Worm (Caenorhabditis elegans) whole organism, young adult: ENCODE measurements around the gene F55F3.4.
A peak's percentile ranks its signal among the peaks of the same experiment; 100 is the strongest.

Experiments
- D2030.7 ChIP-seq: fragments of 200-800 bp; sonication (Bioruptor generic); IDR thresholded peaks from 2 replicates; pipeline ENCODE4 v1.3.6; 2022; ENCODE audit warnings: missing genetic modification reagents, missing genetic modification characterization, missing compliant biosample characterization
- F37B4.10 ChIP-seq: fragments of 200-800 bp; sonication (Bioruptor generic); IDR thresholded peaks from 2 replicates; pipeline ENCODE4 v1.3.6; 2022; ENCODE audit warnings: missing genetic modification characterization, missing compliant biosample characterization
- F55B11.4 ChIP-seq: sonication (generic microtip); optimal IDR thresholded peaks from 2 replicates; lab custom pipeline; 2016; ENCODE audit warnings: missing compliant biosample characterization, missing genetic modification characterization, borderline replicate concordance; ENCODE audit not compliant: insufficient read depth
- F57C9.4 ChIP-seq: sonication (generic microtip); optimal IDR thresholded peaks from 2 replicates; lab custom pipeline; 2017; ENCODE audit warnings: mild to moderate bottlenecking, missing genetic modification characterization, missing compliant biosample characterization
- K12H6.12 ChIP-seq: fragments of 200-800 bp; sonication (Bioruptor generic); optimal IDR thresholded peaks from 2 replicates; lab custom pipeline; 2018; ENCODE audit warnings: mild to moderate bottlenecking, missing genetic modification characterization, missing compliant biosample characterization
- Y53F4B.3 ChIP-seq: fragments of 200-800 bp; sonication (Bioruptor generic); IDR thresholded peaks from 2 replicates; pipeline ENCODE4 v1.3.6; 2022; ENCODE audit warnings: missing genetic modification reagents, missing genetic modification characterization, missing compliant biosample characterization
- Y53G8AR.9 ChIP-seq: fragments of 200-800 bp; sonication (Bioruptor generic); conservative IDR thresholded peaks from 2 replicates; pipeline ENCODE4 v1.3.6; 2022; ENCODE audit warnings: missing genetic modification reagents, missing genetic modification characterization, missing compliant biosample characterization
- ZK185.1 ChIP-seq: sonication (generic microtip); optimal IDR thresholded peaks from 2 replicates; lab custom pipeline; 2016; ENCODE audit warnings: mild to moderate bottlenecking, missing genetic modification characterization, missing compliant biosample characterization; ENCODE audit not compliant: poor library complexity, severe bottlenecking
- athp-1 ChIP-seq: sonication (generic microtip); optimal IDR thresholded peaks from 2 replicates; lab custom pipeline; 2017; ENCODE audit warnings: mild to moderate bottlenecking, missing genetic modification characterization, missing compliant biosample characterization
- attf-3 ChIP-seq: fragments of 200-800 bp; sonication (Bioruptor generic); conservative IDR thresholded peaks from 2 replicates; pipeline ENCODE4 v1.3.6; 2022; ENCODE audit warnings: missing genetic modification reagents, missing genetic modification characterization, missing compliant biosample characterization
- ccch-3 ChIP-seq: fragments of 200-800 bp; sonication (Bioruptor generic); optimal IDR thresholded peaks from 2 replicates; lab custom pipeline; 2018; ENCODE audit warnings: mild to moderate bottlenecking, missing genetic modification characterization, missing compliant biosample characterization
- cebp-1 ChIP-seq, 2 experiments: fragments of 200-800 bp in 1 of 2; sonication (Bioruptor generic) in 1 of 2; sonication (generic microtip) in 1 of 2; IDR thresholded peaks in 1 of 2; optimal IDR thresholded peaks in 1 of 2; 2 replicates each; pipeline versions ENCODE4 v1.3.6 to Lab custom; 2017 to 2022; ENCODE audit warnings: missing compliant biosample characterization in 2 of 2, missing genetic modification characterization in 2 of 2, mild to moderate bottlenecking in 1 of 2, missing genetic modification reagents in 1 of 2, moderate library complexity in 1 of 2
- cebp-2 ChIP-seq: fragments of 200-800 bp; sonication (Bioruptor generic); IDR thresholded peaks from 2 replicates; pipeline ENCODE4 v1.3.6; 2022; ENCODE audit warnings: missing genetic modification characterization, missing compliant biosample characterization
- chd-7 ChIP-seq: sonication (generic microtip); optimal IDR thresholded peaks from 2 replicates; lab custom pipeline; 2016; ENCODE audit warnings: mild to moderate bottlenecking, missing genetic modification characterization, moderate library complexity, missing compliant biosample characterization
- dpl-1 ChIP-seq: fragments of 150-350 bp; optimal IDR thresholded peaks from 2 replicates; lab custom pipeline; 2014; ENCODE audit warnings: missing biosample characterization, missing genetic modification reagents, missing genetic modification characterization
- hlh-26 ChIP-seq: fragments of 200-800 bp; sonication (Bioruptor generic); conservative IDR thresholded peaks from 2 replicates; pipeline ENCODE4 v1.3.6; 2022; ENCODE audit warnings: missing genetic modification reagents, missing genetic modification characterization, missing compliant biosample characterization
- let-607 ChIP-seq, 2 experiments: fragments of 200-800 bp in 1 of 2; sonication (Bioruptor generic) in 1 of 2; sonication (generic microtip) in 1 of 2; optimal IDR thresholded peaks; 2 replicates each; lab custom pipeline; 2016 to 2018; ENCODE audit warnings: mild to moderate bottlenecking in 2 of 2, missing compliant biosample characterization in 2 of 2, missing genetic modification characterization in 2 of 2, moderate library complexity in 2 of 2, missing genotype in 1 of 2
- lsl-1 ChIP-seq: fragments of 200-800 bp; sonication (Bioruptor generic); optimal IDR thresholded peaks from 2 replicates; lab custom pipeline; 2018; ENCODE audit warnings: mild to moderate bottlenecking, missing genetic modification characterization, moderate library complexity, missing compliant biosample characterization
- madf-10 ChIP-seq: sonication (generic microtip); optimal IDR thresholded peaks from 2 replicates; lab custom pipeline; 2016; ENCODE audit warnings: mild to moderate bottlenecking, missing genetic modification characterization, missing compliant biosample characterization
- madf-8 ChIP-seq: fragments of 200-800 bp; sonication (Bioruptor generic); conservative IDR thresholded peaks from 2 replicates; pipeline ENCODE4 v1.3.6; 2022; ENCODE audit warnings: missing genetic modification reagents, missing genetic modification characterization, missing compliant biosample characterization
- mes-4 ChIP-seq: sonication (generic microtip); optimal IDR thresholded peaks from 2 replicates; lab custom pipeline; 2016; ENCODE audit warnings: missing genotype, missing genetic modification characterization, missing compliant biosample characterization
- nfya-2 ChIP-seq: fragments of 200-800 bp; sonication (Bioruptor generic); IDR thresholded peaks from 2 replicates; pipeline ENCODE4 v1.3.6; 2022; ENCODE audit warnings: missing genetic modification reagents, missing genetic modification characterization, missing compliant biosample characterization
- nhr-179 ChIP-seq: sonication (generic microtip); optimal IDR thresholded peaks from 2 replicates; lab custom pipeline; 2016; ENCODE audit warnings: mild to moderate bottlenecking, missing genetic modification characterization, missing compliant biosample characterization
- nhr-80 ChIP-seq: sonication (generic microtip); optimal IDR thresholded peaks from 2 replicates; lab custom pipeline; 2016; ENCODE audit warnings: missing genetic modification characterization, missing compliant biosample characterization
- nhr-90 ChIP-seq: sonication (generic microtip); optimal IDR thresholded peaks from 2 replicates; lab custom pipeline; 2016; ENCODE audit warnings: missing genotype, mild to moderate bottlenecking, missing genetic modification characterization, missing compliant biosample characterization
- rec-8 ChIP-seq, 2 experiments: sonication (generic microtip); optimal IDR thresholded peaks; 2 replicates each; lab custom pipeline; 2016; ENCODE audit warnings: mild to moderate bottlenecking in 2 of 2, missing genetic modification characterization in 2 of 2, missing genetic modification reagents in 2 of 2, missing genotype in 2 of 2, missing biosample characterization in 1 of 2, missing compliant biosample characterization in 1 of 2, moderate library complexity in 1 of 2
- somi-1 ChIP-seq: fragments of 200-800 bp; sonication (Bioruptor generic); optimal IDR thresholded peaks from 2 replicates; lab custom pipeline; 2018; ENCODE audit warnings: mild to moderate bottlenecking, missing genetic modification characterization, missing compliant biosample characterization
- tbx-9 ChIP-seq: sonication (generic microtip); optimal IDR thresholded peaks from 2 replicates; lab custom pipeline; 2016; ENCODE audit warnings: borderline replicate concordance, missing genetic modification characterization, inconsistent platforms, missing compliant biosample characterization
- unc-130 ChIP-seq: sonication (generic microtip); optimal IDR thresholded peaks from 2 replicates; lab custom pipeline; 2016; ENCODE audit warnings: missing genetic modification reagents, missing genetic modification characterization, missing compliant biosample characterization
- unc-62 ChIP-seq: fragments of 150-350 bp; optimal IDR thresholded peaks from 2 replicates; lab custom pipeline; 2014; ENCODE audit warnings: missing biosample characterization, missing genetic modification reagents, missing genetic modification characterization
- zim-3 ChIP-seq: sonication (generic microtip); optimal IDR thresholded peaks from 2 replicates; lab custom pipeline; 2017; ENCODE audit warnings: mild to moderate bottlenecking, missing genetic modification characterization, moderate library complexity, missing compliant biosample characterization
- ztf-28 ChIP-seq: fragments of 200-800 bp; sonication (Bioruptor generic); IDR thresholded peaks from 2 replicates; pipeline ENCODE4 v1.3.6; 2022; ENCODE audit warnings: missing genetic modification reagents, missing genetic modification characterization, missing compliant biosample characterization

The F55F3.4 gene

DNA sequence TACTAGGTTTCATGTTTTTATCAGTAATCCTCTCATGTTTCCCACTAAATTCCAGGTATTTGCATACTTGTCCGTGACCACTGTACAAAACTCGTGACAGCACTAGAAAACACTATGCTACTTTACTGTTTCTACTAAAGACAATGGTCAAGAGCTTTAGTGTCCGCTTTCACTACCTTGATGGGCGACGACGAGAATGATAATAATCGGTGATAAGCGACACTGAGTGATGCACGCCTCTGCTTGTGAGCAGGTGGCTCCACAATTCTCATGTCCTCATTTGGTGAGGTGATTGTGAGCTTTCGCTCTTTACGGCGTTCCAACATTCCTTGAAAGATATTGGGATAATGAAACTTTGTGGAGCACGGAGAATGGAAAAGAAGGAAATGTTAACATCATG, 17.9 kb downstream of the F55F3.4 start:
- TF ChIP-seq cebp-1 (GFP tag; IDR thresholded peaks at IDR 0.05; lab: Robert Waterston, UW) (no peak), cebp-1 (tag; optimal IDR thresholded peaks at IDR 0.05; lab: Kevin White, UChicago) (peak; percentile 5), lsl-1 (no peak), ccch-3 (GFP tag; lab: Kevin White, UChicago) (no peak), let-607 (tag; optimal IDR thresholded peaks at IDR 0.05; lab: Kevin White, UChicago) (no peak), dpl-1 (GFP tag; lab: Kevin White, UChicago) (no peak), nhr-80 (tag; lab: Kevin White, UChicago) (peak; percentile 63), attf-3 (no peak), madf-8 (GFP tag; lab: Robert Waterston, UW) (no peak)
- TF ChIP-seq, all 124 proteins: peak for 2

DNA sequence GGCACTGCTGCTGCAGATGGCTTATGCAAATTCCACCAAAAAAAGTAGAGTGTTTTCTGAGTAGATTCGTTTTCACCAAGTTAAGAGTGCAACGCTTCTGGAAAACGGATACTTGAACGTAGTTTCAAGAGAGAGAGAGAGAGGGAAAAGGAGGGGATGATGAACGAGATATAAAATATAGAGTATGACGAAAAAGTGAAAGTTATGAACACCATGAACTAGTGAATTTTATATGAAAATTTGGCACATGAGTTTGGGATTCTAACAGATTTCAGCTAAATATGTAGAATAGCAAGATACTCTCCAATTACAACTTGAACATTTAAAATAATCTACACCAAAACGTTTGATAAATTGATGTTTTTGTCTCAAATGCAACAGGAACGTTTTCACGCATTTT, 24.4 kb downstream of the F55F3.4 start, which contains the start of gene obr-3:
TSS of gene obr-3 (minus strand) at position 101 of the 400 bp plus-strand sequence.
- TF ChIP-seq D2030.7 = no peak
- TF ChIP-seq ZK185.1 (tag; lab: Kevin White, UChicago) = no peak
- no peak for TF ChIP-seq F55B11.4 (tag; lab: Kevin White, UChicago)
- TF ChIP-seq nhr-80 (tag; lab: Kevin White, UChicago) = no peak
- no peak for TF ChIP-seq nhr-90 (tag; lab: Kevin White, UChicago)
- no peak for TF ChIP-seq F37B4.10 (GFP tag; lab: Robert Waterston, UW)
- no peak for TF ChIP-seq nfya-2
- TF ChIP-seq chd-7 (tag; lab: Kevin White, UChicago) = no peak
- no peak for TF ChIP-seq F57C9.4 (tag; lab: Kevin White, UChicago)
- no peak for TF ChIP-seq hlh-26 (GFP tag; lab: Robert Waterston, UW)
- no peak for TF ChIP-seq madf-10 (tag; lab: Kevin White, UChicago)
- TF ChIP-seq rec-8 (tag; optimal IDR thresholded peaks at IDR 0.05; lab: Kevin White, UChicago) = no peak
- no peak for TF ChIP-seq athp-1 (tag; lab: Kevin White, UChicago)
- no peak for TF ChIP-seq tbx-9 (tag; lab: Kevin White, UChicago)
- TF ChIP-seq cebp-2 (GFP tag; lab: Robert Waterston, UW) = no peak
- no peak for TF ChIP-seq ztf-28 (GFP tag; lab: Robert Waterston, UW)
- TF ChIP-seq zim-3 (tag; lab: Kevin White, UChicago) = no peak

DNA sequence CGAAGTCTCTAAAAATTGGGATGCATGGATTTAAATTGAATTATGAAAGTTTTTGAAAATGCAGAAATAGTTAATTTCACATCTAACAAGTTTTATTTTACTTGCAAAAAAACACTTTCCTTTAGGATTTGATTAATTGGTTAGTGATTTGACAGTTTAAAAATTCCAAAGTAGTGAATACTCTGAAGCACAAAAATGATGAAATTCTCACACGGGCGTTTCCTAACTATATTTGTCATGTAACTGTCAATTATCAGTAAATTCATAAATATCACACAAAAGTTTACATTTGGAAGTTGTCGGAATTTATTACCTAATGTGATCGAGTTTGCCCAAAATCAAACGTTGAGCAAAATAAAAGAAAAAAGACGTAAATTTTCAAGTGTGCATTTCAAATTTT, 25.8 kb downstream of the F55F3.4 start:
- TF ChIP-seq nhr-80 (tag; lab: Kevin White, UChicago) (peak; percentile 22), nhr-179 (tag; lab: Kevin White, UChicago) (no peak), unc-62 (GFP tag; lab: Kevin White, UChicago) (peak; percentile 91), F57C9.4 (tag; lab: Kevin White, UChicago) (no peak)

DNA sequence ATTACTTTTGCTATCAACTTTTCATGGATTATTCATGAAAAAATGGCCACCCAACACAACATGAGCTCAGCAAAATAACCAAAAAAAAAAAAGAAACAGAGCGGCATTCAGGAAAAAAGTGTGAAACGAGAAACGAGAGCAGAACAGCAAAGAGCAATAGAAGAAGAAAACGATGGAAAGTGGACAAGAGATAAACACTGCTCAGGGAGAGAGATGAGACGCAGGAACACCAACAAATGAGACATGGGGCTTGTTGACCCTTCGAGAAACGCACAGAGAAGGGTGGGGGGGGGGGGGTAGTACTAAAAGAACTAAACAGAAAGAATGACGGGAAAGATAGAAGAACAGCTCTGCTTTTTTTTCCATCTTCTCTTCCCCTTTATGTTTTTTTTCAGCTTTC, 26.6 kb downstream of the F55F3.4 start:
- no peak for TF ChIP-seq mes-4 (tag; lab: Kevin White, UChicago)
- peak; percentile 47 for TF ChIP-seq somi-1 (GFP tag; lab: Kevin White, UChicago)
- TF ChIP-seq K12H6.12 (tag; lab: Kevin White, UChicago) = peak; percentile 5

DNA sequence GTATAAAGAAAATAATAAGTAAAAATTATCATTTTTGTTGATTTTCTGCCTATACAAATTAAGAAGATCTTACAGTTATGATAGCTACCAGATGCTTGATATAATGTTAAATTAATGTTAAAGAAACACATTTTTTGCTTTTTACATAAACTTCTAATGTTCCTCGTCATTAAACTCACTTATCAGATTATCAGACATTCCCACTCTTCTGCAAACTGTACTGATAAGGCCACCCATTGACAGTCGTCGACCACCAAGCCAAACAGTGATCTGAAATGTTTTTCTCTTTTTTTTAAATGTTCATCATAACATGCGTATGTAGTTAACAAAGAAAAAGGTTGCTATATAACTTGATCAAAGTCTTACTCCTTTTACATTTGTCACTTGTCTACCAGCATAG, 33.4 kb downstream of the F55F3.4 start:
- TF ChIP-seq unc-130 (no peak), Y53G8AR.9 (GFP tag; lab: Robert Waterston, UW) (no peak), Y53F4B.3 (GFP tag; lab: Robert Waterston, UW) (no peak)
